Worm (Caenorhabditis elegans) whole organism, L1 larva: ENCODE measurements around the gene F57B1.5.

Source experiments
- C04F5.9 ChIP-seq: sonication (generic microtip); optimal IDR thresholded peaks from 2 replicates; lab custom pipeline; 2016; ENCODE audit warnings: missing genetic modification characterization, missing compliant biosample characterization
- F16B12.6 ChIP-seq: fragments of 150-350 bp; optimal IDR thresholded peaks from 2 replicates; lab custom pipeline; 2014; ENCODE audit warnings: missing biosample characterization, missing genetic modification characterization
- Y116A8C.19 ChIP-seq: sonication (generic microtip); optimal IDR thresholded peaks from 2 replicates; lab custom pipeline; 2016; ENCODE audit warnings: missing compliant biosample characterization, missing genetic modification characterization, borderline replicate concordance
- alr-1 ChIP-seq: fragments of 200-800 bp; sonication (Bioruptor generic); optimal IDR thresholded peaks from 2 replicates; lab custom pipeline; 2018; ENCODE audit warnings: borderline replicate concordance, mild to moderate bottlenecking, missing genetic modification characterization, missing compliant biosample characterization
- aly-2 ChIP-seq: fragments of 150-350 bp; optimal IDR thresholded peaks from 2 replicates; lab custom pipeline; 2014; ENCODE audit warnings: missing biosample characterization, missing genetic modification characterization
- ama-1 ChIP-seq: fragments of 150-350 bp; optimal IDR thresholded peaks from 2 replicates; lab custom pipeline; 2014
- ceh-82 ChIP-seq, 3 experiments: fragments of 150-350 bp in 1 of 3; sonication (generic microtip) in 2 of 3; optimal IDR thresholded peaks; 2 replicates each; lab custom pipeline; 2014 to 2017; ENCODE audit warnings: missing biosample characterization in 3 of 3, missing genetic modification characterization in 3 of 3
- ceh-90 ChIP-seq: sonication (generic microtip); optimal IDR thresholded peaks from 2 replicates; lab custom pipeline; 2016; ENCODE audit warnings: missing genetic modification characterization, missing compliant biosample characterization
- efl-1 ChIP-seq, 4 experiments: fragments of 150-350 bp; optimal IDR thresholded peaks in 3 of 4; peaks in 1 of 4; 1 replicate in 1 of 4; 2 replicates in 3 of 4; lab custom pipeline; 2014; ENCODE audit warnings: missing biosample characterization in 2 of 4, missing genetic modification characterization in 2 of 4, missing genetic modification reagents in 2 of 4
- elt-2 ChIP-seq: sonication (generic microtip); optimal IDR thresholded peaks from 2 replicates; lab custom pipeline; 2016; ENCODE audit warnings: missing genetic modification characterization, mild to moderate bottlenecking, inconsistent platforms, missing compliant biosample characterization, missing genetic modification reagents
- elt-3 ChIP-seq, 6 experiments: fragments of 150-350 bp in 1 of 6; sonication (generic microtip); optimal IDR thresholded peaks; 2 replicates each; lab custom pipeline; 2017 to 2018; ENCODE audit warnings: missing biosample characterization in 6 of 6, missing genetic modification characterization in 6 of 6, inconsistent platforms in 1 of 6
- fkh-10 ChIP-seq: sonication (generic microtip); optimal IDR thresholded peaks from 2 replicates; lab custom pipeline; 2017; ENCODE audit warnings: missing biosample characterization, missing genetic modification reagents, missing genetic modification characterization
- grh-1 ChIP-seq: fragments of 200-800 bp; sonication (Bioruptor generic); IDR thresholded peaks from 2 replicates; pipeline ENCODE4 v1.3.6; 2022; ENCODE audit warnings: missing genetic modification reagents, missing genetic modification characterization, missing compliant biosample characterization
- hlh-17 ChIP-seq: fragments of 200-800 bp; sonication (Bioruptor generic); optimal IDR thresholded peaks from 2 replicates; lab custom pipeline; 2018; ENCODE audit warnings: missing genetic modification characterization, mild to moderate bottlenecking, missing compliant biosample characterization, moderate library complexity, borderline replicate concordance
- hpl-2 ChIP-seq: fragments of 150-350 bp; optimal IDR thresholded peaks from 2 replicates; lab custom pipeline; 2014; ENCODE audit warnings: missing biosample characterization, missing genetic modification reagents, missing genetic modification characterization
- irx-1 ChIP-seq: sonication (generic microtip); optimal IDR thresholded peaks from 2 replicates; lab custom pipeline; 2016; ENCODE audit warnings: missing genetic modification characterization, missing compliant biosample characterization
- isw-1 ChIP-seq: fragments of 200-800 bp; sonication (Bioruptor generic); IDR thresholded peaks from 2 replicates; pipeline ENCODE4 v1.3.6; 2022; ENCODE audit warnings: missing genetic modification characterization, missing compliant biosample characterization
- jun-1 ChIP-seq: fragments of 150-350 bp; optimal IDR thresholded peaks from 2 replicates; lab custom pipeline; 2014; ENCODE audit warnings: missing biosample characterization, missing genetic modification reagents, missing genetic modification characterization
- lin-13 ChIP-seq: fragments of 150-350 bp; optimal IDR thresholded peaks from 2 replicates; lab custom pipeline; 2014; ENCODE audit warnings: missing biosample characterization, missing genetic modification reagents, missing genetic modification characterization
- lin-14 ChIP-seq: fragments of 200-800 bp; sonication (Bioruptor generic); optimal IDR thresholded peaks from 2 replicates; lab custom pipeline; 2018; ENCODE audit warnings: mild to moderate bottlenecking, missing genetic modification characterization, moderate library complexity, missing compliant biosample characterization
- lin-35 ChIP-seq, 2 experiments: fragments of 150-350 bp; optimal IDR thresholded peaks; 2 replicates each; lab custom pipeline; 2014; ENCODE audit warnings: missing biosample characterization in 2 of 2, missing genetic modification characterization in 2 of 2, missing genetic modification reagents in 2 of 2
- lin-39 ChIP-seq: fragments of 150-350 bp; optimal IDR thresholded peaks from 2 replicates; lab custom pipeline; 2014; ENCODE audit warnings: missing biosample characterization, missing genetic modification reagents, missing genetic modification characterization
- mab-9 ChIP-seq: fragments of 200-800 bp; sonication (Bioruptor generic); IDR thresholded peaks from 2 replicates; pipeline ENCODE4 v1.3.6; 2022; ENCODE audit warnings: missing genetic modification reagents, missing genetic modification characterization, missing compliant biosample characterization
- mdl-1 ChIP-seq, 2 experiments: fragments of 150-350 bp; optimal IDR thresholded peaks; 2 replicates each; lab custom pipeline; 2014 to 2017; ENCODE audit warnings: missing biosample characterization in 2 of 2, missing genetic modification characterization in 2 of 2, inconsistent platforms in 1 of 2
- mep-1 ChIP-seq: fragments of 150-350 bp; optimal IDR thresholded peaks from 2 replicates; lab custom pipeline; 2014; ENCODE audit warnings: missing biosample characterization, missing genetic modification characterization
- nhr-12 ChIP-seq: sonication (generic microtip); optimal IDR thresholded peaks from 2 replicates; lab custom pipeline; 2017; ENCODE audit warnings: missing biosample characterization, missing genetic modification characterization
- nhr-19 ChIP-seq: fragments of 200-800 bp; sonication (Bioruptor generic); conservative IDR thresholded peaks from 2 replicates; pipeline ENCODE4 v1.3.6; 2022; ENCODE audit warnings: missing genetic modification characterization, missing compliant biosample characterization
- nhr-20 ChIP-seq: sonication (generic microtip); optimal IDR thresholded peaks from 2 replicates; lab custom pipeline; 2016; ENCODE audit warnings: mild to moderate bottlenecking, missing genetic modification characterization, missing compliant biosample characterization
- nhr-237 ChIP-seq: fragments of 150-350 bp; optimal IDR thresholded peaks from 2 replicates; lab custom pipeline; 2014; ENCODE audit warnings: missing biosample characterization, missing genetic modification characterization
- nhr-77 ChIP-seq: fragments of 150-350 bp; optimal IDR thresholded peaks from 2 replicates; lab custom pipeline; 2014; ENCODE audit warnings: missing biosample characterization, missing genetic modification characterization
- nhr-84 ChIP-seq: sonication (generic microtip); optimal IDR thresholded peaks from 2 replicates; lab custom pipeline; 2017; ENCODE audit warnings: missing biosample characterization, missing genetic modification characterization
- nhr-85 ChIP-seq: sonication (generic microtip); peaks from one replicate; lab custom pipeline; 2016; ENCODE audit warnings: missing genetic modification characterization, inconsistent platforms, missing compliant biosample characterization
- nhr-90 ChIP-seq: sonication (generic microtip); optimal IDR thresholded peaks from 2 replicates; lab custom pipeline; 2016; ENCODE audit warnings: mild to moderate bottlenecking, missing genetic modification characterization, missing compliant biosample characterization; ENCODE audit not compliant: poor library complexity
- pax-3 ChIP-seq: fragments of 200-800 bp; sonication (Bioruptor generic); optimal IDR thresholded peaks from 2 replicates; lab custom pipeline; 2018; ENCODE audit warnings: mild to moderate bottlenecking, missing genetic modification characterization, moderate library complexity, missing compliant biosample characterization
- pqm-1 ChIP-seq: sonication (generic microtip); optimal IDR thresholded peaks from 3 replicates; lab custom pipeline; 2017; ENCODE audit warnings: missing biosample characterization, missing genetic modification characterization
- rnt-1 ChIP-seq: sonication (generic microtip); optimal IDR thresholded peaks from 2 replicates; lab custom pipeline; 2016; ENCODE audit warnings: mild to moderate bottlenecking, missing genetic modification characterization, moderate library complexity, missing compliant biosample characterization
- skn-1 ChIP-seq: fragments of 150-350 bp; optimal IDR thresholded peaks from 2 replicates; lab custom pipeline; 2014; ENCODE audit warnings: missing biosample characterization, missing genetic modification characterization
- sptf-1 ChIP-seq: fragments of 150-350 bp; optimal IDR thresholded peaks from 2 replicates; lab custom pipeline; 2014; ENCODE audit warnings: missing biosample characterization, missing genetic modification characterization
- unc-62 ChIP-seq: fragments of 150-350 bp; optimal IDR thresholded peaks from 2 replicates; lab custom pipeline; 2014; ENCODE audit warnings: missing biosample characterization, missing genetic modification reagents, missing genetic modification characterization
- unc-86 ChIP-seq: sonication (generic microtip); optimal IDR thresholded peaks from 2 replicates; lab custom pipeline; 2016; ENCODE audit warnings: missing genetic modification characterization, missing compliant biosample characterization
- unc-98 ChIP-seq: fragments of 200-800 bp; sonication (Bioruptor generic); IDR thresholded peaks from 2 replicates; pipeline ENCODE4 v1.3.6; 2022; ENCODE audit warnings: missing genetic modification characterization, missing compliant biosample characterization
- vab-15 ChIP-seq: sonication (generic microtip); optimal IDR thresholded peaks from 2 replicates; lab custom pipeline; 2017; ENCODE audit warnings: missing genotype, mild to moderate bottlenecking, missing genetic modification characterization, missing compliant biosample characterization
- xbp-1 ChIP-seq: sonication (generic microtip); optimal IDR thresholded peaks from 2 replicates; lab custom pipeline; 2016; ENCODE audit warnings: missing genetic modification characterization, missing compliant biosample characterization
- zip-4 ChIP-seq: fragments of 200-800 bp; sonication (Bioruptor generic); optimal IDR thresholded peaks from 2 replicates; lab custom pipeline; 2018; ENCODE audit warnings: mild to moderate bottlenecking, missing genetic modification characterization, moderate library complexity, missing compliant biosample characterization
- ztf-11 ChIP-seq, 2 experiments: sonication (generic microtip); optimal IDR thresholded peaks; 2 replicates each; lab custom pipeline; 2016 to 2017; ENCODE audit warnings: missing genetic modification characterization in 2 of 2, missing biosample characterization in 1 of 2, missing compliant biosample characterization in 1 of 2

F57B1.5 gene

DNA sequence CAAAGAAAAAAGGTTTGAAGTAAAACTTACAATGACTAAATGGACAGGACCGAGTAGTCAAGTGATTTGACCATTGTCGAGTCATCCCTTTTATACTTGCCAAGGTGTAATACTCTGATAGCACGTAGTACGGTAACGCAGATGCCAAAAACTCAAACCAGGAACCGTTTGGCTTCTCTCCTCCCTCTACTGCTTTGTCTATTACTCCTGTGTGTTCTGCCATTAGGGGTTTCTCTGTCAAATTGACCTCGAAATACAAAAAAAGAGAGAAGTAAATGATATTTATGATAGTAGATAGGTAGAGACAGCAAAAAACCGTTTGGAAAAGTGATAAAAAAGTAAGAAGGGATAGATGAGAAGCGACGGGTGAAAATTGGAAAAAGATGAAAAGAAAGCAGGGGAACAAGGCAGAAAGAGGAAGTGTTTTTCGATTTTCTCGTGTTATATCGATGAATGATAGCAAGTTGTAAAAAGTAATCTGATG is 5.4 kb upstream of the F57B1.5 start, which contains the start of the genes col-159 and col-160 (continued):
- TF ChIP-seq efl-1 (optimal IDR thresholded peaks at IDR 0.05; lab: Kevin White, UChicago) (no peak), efl-1 (GFP tag; optimal IDR thresholded peaks at IDR 0.05 in 1 of 2; lab: Kevin White, UChicago) (no peak), unc-62 (no peak), lin-14 (GFP tag; lab: Kevin White, UChicago) (peak; percentile 84), mep-1 (tag; lab: Kevin White, UChicago) (peak; percentile 15), lin-39 (tag; lab: Kevin White, UChicago) (no peak), hlh-17 (GFP tag; lab: Kevin White, UChicago) (no peak), nhr-90 (tag; lab: Kevin White, UChicago) (peak; percentile 48), lin-35 (GFP tag; optimal IDR thresholded peaks at IDR 0.05; lab: Kevin White, UChicago) (peak in 1 of 2 experiments; percentile 25), nhr-12 (tag; lab: Kevin White, UChicago) (no peak), isw-1 (GFP tag; lab: Robert Waterston, UW) (no peak), irx-1 (no peak), ceh-82 (tag; optimal IDR thresholded peaks at IDR 0.05; lab: Kevin White, UChicago) (no peak), hpl-2 (no peak), mab-9 (GFP tag; lab: Robert Waterston, UW) (no peak), ztf-11 (tag; optimal IDR thresholded peaks at IDR 0.05; lab: Kevin White, UChicago) (no peak), nhr-19 (GFP tag; lab: Robert Waterston, UW) (peak; percentile 28; the same call in 1 of the 2 replicates), Y116A8C.19 (no peak)

DNA sequence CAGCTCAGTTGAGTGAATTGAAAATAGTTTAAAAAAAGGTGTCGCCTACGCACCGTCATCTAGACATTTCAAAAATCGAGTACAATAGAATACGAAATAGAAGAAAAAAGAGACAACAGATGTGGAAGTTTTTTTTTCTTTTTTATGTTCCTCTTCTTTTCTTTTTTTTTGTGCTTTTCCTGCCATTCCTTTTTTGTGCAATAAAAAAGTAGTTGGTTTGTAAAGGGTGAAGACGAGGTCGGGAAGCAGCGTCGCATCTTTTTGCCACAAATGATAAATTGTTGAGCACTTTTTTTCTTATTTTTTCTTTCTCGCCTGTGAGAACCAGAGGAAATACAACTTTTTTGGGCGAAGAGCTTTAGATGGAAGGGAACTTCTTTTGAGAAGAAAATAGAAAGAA is 1.0 kb upstream of the F57B1.5 start:
- TF ChIP-seq efl-1 (optimal IDR thresholded peaks at IDR 0.05; lab: Kevin White, UChicago), result no peak
- peak in 1 of 2 experiments; percentile 58 for TF ChIP-seq efl-1 (GFP tag; optimal IDR thresholded peaks at IDR 0.05 in 1 of 2; lab: Kevin White, UChicago)
- peak; percentile 55 for TF ChIP-seq lin-14 (GFP tag; lab: Kevin White, UChicago)
- TF ChIP-seq aly-2 (tag; lab: Kevin White, UChicago), result no peak
- TF ChIP-seq pax-3 (tag; lab: Kevin White, UChicago), result no peak
- TF ChIP-seq fkh-10 (GFP tag; lab: Kevin White, UChicago), result peak; percentile 18
- no peak for TF ChIP-seq nhr-77 (tag; lab: Kevin White, UChicago)
- TF ChIP-seq unc-98, result no peak

DNA sequence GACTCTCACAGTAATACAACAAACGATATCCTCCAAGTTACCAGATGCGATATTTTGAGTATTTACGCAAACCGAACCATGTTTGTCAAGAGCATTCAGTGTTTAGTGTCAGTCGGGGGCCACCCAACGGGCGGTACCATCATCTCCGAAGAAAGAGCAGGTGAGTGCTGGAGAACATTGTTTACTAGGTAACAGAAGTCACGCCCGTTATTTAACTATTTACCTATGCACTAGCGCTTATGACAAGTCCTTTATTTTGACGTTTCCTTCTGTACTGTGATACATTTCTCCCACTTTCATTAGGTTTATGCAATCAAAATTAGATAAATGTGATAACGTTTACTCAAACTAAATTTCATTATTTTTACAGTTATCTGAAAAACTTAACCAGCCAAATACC is 2.0 kb downstream of the F57B1.5 start, which contains the start of gene F57B1.6:
Gene F57B1.6, plus strand, starts transcription at position 79 of the 400 bp plus-strand sequence.
- TF ChIP-seq ceh-90 (tag; lab: Kevin White, UChicago) (no peak), vab-15 (tag; lab: Kevin White, UChicago) (no peak), nhr-77 (tag; lab: Kevin White, UChicago) (no peak), skn-1 (tag; lab: Kevin White, UChicago) (no peak), hpl-2 (no peak)

DNA sequence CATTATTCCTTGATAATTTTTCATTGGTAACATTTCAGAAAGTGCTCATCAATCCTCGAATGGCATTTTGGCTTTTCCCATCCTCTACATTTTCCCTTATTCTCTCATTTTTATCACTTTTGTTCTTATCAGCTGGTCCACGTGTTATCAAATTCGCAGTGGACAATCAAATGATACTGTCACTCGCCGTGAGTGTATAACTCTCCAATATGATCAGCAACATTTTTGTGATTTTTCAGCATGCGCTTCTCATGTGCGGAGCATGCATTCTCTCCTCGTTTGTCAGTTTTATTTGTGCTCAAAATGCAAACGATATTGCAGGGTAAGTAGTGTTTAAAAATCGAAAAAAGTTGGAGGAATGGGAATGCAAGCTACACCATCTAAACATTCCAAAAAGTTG is 5.1 kb downstream of the F57B1.5 start:
- peak; percentile 33 for TF ChIP-seq nhr-20 (tag; lab: Kevin White, UChicago)
- no peak for TF ChIP-seq F16B12.6 (tag; lab: Kevin White, UChicago)
- no peak for TF ChIP-seq unc-86 (tag; lab: Kevin White, UChicago)
- no peak for TF ChIP-seq irx-1
- peak; percentile 85 for TF ChIP-seq pqm-1 (tag; lab: Kevin White, UChicago)
- TF ChIP-seq nhr-85 (tag; lab: Kevin White, UChicago), result no peak
- peak; percentile 97 for TF ChIP-seq elt-2 (tag; lab: Kevin White, UChicago)
- TF ChIP-seq elt-3 (tag; optimal IDR thresholded peaks at IDR 0.05; lab: Kevin White, UChicago), result no peak
- TF ChIP-seq C04F5.9, result no peak
- no peak for TF ChIP-seq sptf-1 (tag; lab: Kevin White, UChicago)
- peak; percentile 70 for TF ChIP-seq pax-3 (tag; lab: Kevin White, UChicago)
- no peak for TF ChIP-seq grh-1 (GFP tag; lab: Robert Waterston, UW)
- no peak for TF ChIP-seq nhr-237 (tag; lab: Kevin White, UChicago)
- TF ChIP-seq xbp-1 (tag; lab: Kevin White, UChicago), result no peak
- TF ChIP-seq lin-13 (GFP tag; lab: Kevin White, UChicago), result no peak
- no peak for TF ChIP-seq ceh-82 (tag; optimal IDR thresholded peaks at IDR 0.05; lab: Kevin White, UChicago)
- no peak for TF ChIP-seq rnt-1
- no peak for TF ChIP-seq fkh-10 (GFP tag; lab: Kevin White, UChicago)
- TF ChIP-seq lin-35 (GFP tag; optimal IDR thresholded peaks at IDR 0.05; lab: Kevin White, UChicago), result peak in 1 of 2 experiments; percentile 53
- no peak for TF ChIP-seq zip-4 (GFP tag; lab: Kevin White, UChicago)
- peak; percentile 56 for TF ChIP-seq jun-1 (tag; lab: Kevin White, UChicago)
- peak; percentile 19; the same call in 1 of the 2 replicates for TF ChIP-seq nhr-19 (GFP tag; lab: Robert Waterston, UW)
- TF ChIP-seq mdl-1 (tag; optimal IDR thresholded peaks at IDR 0.05; lab: Kevin White, UChicago), result peak in 1 of 2 experiments; percentile 61
- TF ChIP-seq nhr-84 (tag; lab: Kevin White, UChicago), result no peak
- no peak for TF ChIP-seq ama-1 (lab: Kevin White, UChicago)
- no peak for TF ChIP-seq alr-1
